Worm (Caenorhabditis elegans): ENCODE data around the gene srh-286.

The srh-286 gene

DNA sequence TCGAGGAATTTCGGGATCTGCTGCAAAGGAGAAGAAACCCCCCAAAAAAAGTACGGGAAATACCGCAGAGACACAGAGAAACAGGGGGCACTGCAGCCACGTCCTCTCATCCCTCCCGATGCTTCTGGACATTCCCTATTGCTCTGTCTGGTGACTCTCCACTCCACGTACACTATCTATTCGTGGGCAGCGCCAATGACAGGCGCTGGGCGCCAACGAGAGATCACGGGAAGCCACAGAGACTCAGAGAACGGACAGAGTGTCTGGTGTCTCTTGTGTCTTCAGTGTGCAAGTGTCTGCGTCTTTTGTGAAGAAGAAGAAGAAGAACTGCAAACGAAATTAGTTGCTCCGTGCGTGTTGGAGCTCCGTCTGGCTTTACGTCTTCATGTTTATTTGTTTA lies 13.9 kb upstream of the srh-286 start (continued):
- TF ChIP-seq isw-1 (GFP tag; IDR thresholded peaks at IDR 0.05), result peak; percentile 61
- no peak for TF ChIP-seq fkh-4 (tag; optimal IDR thresholded peaks at IDR 0.05; ENCODE audit: borderline replicate concordance)
- no peak for TF ChIP-seq nhr-12 (tag; optimal IDR thresholded peaks at IDR 0.05)
- TF ChIP-seq mef-2 (tag; optimal IDR thresholded peaks at IDR 0.05), result peak; percentile 64
- peak; percentile 59 to 92 (median 82) for TF ChIP-seq ceh-82 (tag; optimal IDR thresholded peaks at IDR 0.05)
- TF ChIP-seq lin-15B (tag; optimal IDR thresholded peaks at IDR 0.05), result peak; percentile 62
- TF ChIP-seq lin-35 (GFP tag; optimal IDR thresholded peaks at IDR 0.05), result peak; percentile 77 to 81
- peak; percentile 95 for TF ChIP-seq nhr-71 (tag; optimal IDR thresholded peaks at IDR 0.05)
- peak; percentile 63 for TF ChIP-seq nhr-90 (tag; optimal IDR thresholded peaks at IDR 0.05; ENCODE audit: poor library complexity)
- peak; percentile 19 for TF ChIP-seq sox-4 (tag; optimal IDR thresholded peaks at IDR 0.05)
- no peak for TF ChIP-seq ceh-90 (tag; optimal IDR thresholded peaks at IDR 0.05)
- no peak for TF ChIP-seq alr-1 (tag; optimal IDR thresholded peaks at IDR 0.05; ENCODE audit: borderline replicate concordance)
- peak; percentile 26 for TF ChIP-seq zip-4 (GFP tag; optimal IDR thresholded peaks at IDR 0.05)
- TF ChIP-seq jun-1 (tag; optimal IDR thresholded peaks at IDR 0.05), result peak; percentile 24
- TF ChIP-seq ceh-8 (GFP tag; optimal IDR thresholded peaks at IDR 0.05), result peak; percentile 37
- TF ChIP-seq tlp-1 (tag; optimal IDR thresholded peaks at IDR 0.05), result no peak
- no peak for TF ChIP-seq rnt-1 (tag; optimal IDR thresholded peaks at IDR 0.05)
- no peak for TF ChIP-seq ets-5 (GFP tag; IDR thresholded peaks at IDR 0.05)
- no peak for TF ChIP-seq sptf-1 (tag; optimal IDR thresholded peaks at IDR 0.05)
- TF ChIP-seq dsc-1 (tag; optimal IDR thresholded peaks at IDR 0.05), result peak; percentile 76
- TF ChIP-seq nhr-28 (tag; optimal IDR thresholded peaks at IDR 0.05), result no peak
- TF ChIP-seq ces-1 (GFP tag; optimal IDR thresholded peaks at IDR 0.05), result peak; percentile 62
- TF ChIP-seq dpl-1 (GFP tag; optimal IDR thresholded peaks at IDR 0.05), result peak; percentile 56 to 69 (median 66)
- no peak for TF ChIP-seq zag-1 (tag; optimal IDR thresholded peaks at IDR 0.05)
- peak; percentile 47 for TF ChIP-seq fkh-10 (GFP tag; optimal IDR thresholded peaks at IDR 0.05)
- no peak for TF ChIP-seq lin-39 (tag; optimal IDR thresholded peaks at IDR 0.05)
- peak; percentile 60 for TF ChIP-seq snpc-4 (tag; optimal IDR thresholded peaks at IDR 0.05)
- peak; percentile 80 for TF ChIP-seq nhr-237 (tag; optimal IDR thresholded peaks at IDR 0.05)
- no peak for TF ChIP-seq vab-15 (tag; optimal IDR thresholded peaks at IDR 0.05)
- peak; percentile 93 for TF ChIP-seq snu-23 (GFP tag; optimal IDR thresholded peaks at IDR 0.05)
- no peak for TF ChIP-seq aly-2 (tag; optimal IDR thresholded peaks at IDR 0.05)
- TF ChIP-seq unc-30 (tag; optimal IDR thresholded peaks at IDR 0.05), result no peak
- TF ChIP-seq pax-3 (tag; optimal IDR thresholded peaks at IDR 0.05), result peak; percentile 59
- peak; percentile 78 for TF ChIP-seq fos-1 (tag; optimal IDR thresholded peaks at IDR 0.05)
- TF ChIP-seq unc-130 (tag; optimal IDR thresholded peaks at IDR 0.05), result no peak
- TF ChIP-seq pqm-1 (tag; optimal IDR thresholded peaks at IDR 0.05), result no peak
- peak; percentile 31 for TF ChIP-seq elt-2 (tag; optimal IDR thresholded peaks at IDR 0.05)
- peak; percentile 84 for TF ChIP-seq mep-1 (tag; optimal IDR thresholded peaks at IDR 0.05)
- peak; percentile 18 for TF ChIP-seq F16B12.6 (tag; optimal IDR thresholded peaks at IDR 0.05)
- TF ChIP-seq hlh-17 (GFP tag; optimal IDR thresholded peaks at IDR 0.05; ENCODE audit: borderline replicate concordance), result no peak
- TF ChIP-seq nhr-19 (GFP tag; conservative IDR thresholded peaks at IDR 0.05), result peak; percentile 75
- no peak for TF ChIP-seq lir-3 (tag; optimal IDR thresholded peaks at IDR 0.05; ENCODE audit: poor library complexity)

DNA sequence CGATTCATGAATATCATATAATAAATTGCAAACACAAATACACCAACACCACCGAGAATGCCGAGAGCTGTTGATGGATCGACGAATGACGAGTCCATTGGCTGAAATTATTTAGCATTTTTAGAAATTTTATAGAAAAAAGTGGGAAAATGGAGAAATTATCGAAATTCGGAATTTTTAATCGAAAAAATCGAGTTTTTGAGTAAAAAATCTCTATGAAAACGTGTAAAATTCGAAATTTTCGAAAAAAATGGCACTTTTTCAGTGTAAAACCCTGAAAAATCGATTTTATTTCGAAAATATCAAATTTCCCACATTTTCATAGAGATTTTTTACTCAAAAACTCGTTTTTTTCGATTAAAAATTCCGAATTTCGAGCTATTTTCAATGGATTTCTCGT lies 11.9 kb upstream of the srh-286 start, which contains the start of gene tcc-1:
Gene tcc-1, minus strand, starts transcription at position 101 of the 400 bp plus-strand sequence.
- no peak for TF ChIP-seq pag-3 (tag; optimal IDR thresholded peaks at IDR 0.05; ENCODE audit: borderline replicate concordance, insufficient read depth)
- no peak for TF ChIP-seq C16A3.4 (tag; optimal IDR thresholded peaks at IDR 0.05)
- no peak for TF ChIP-seq zag-1 (tag; optimal IDR thresholded peaks at IDR 0.05)
- TF ChIP-seq nhr-20 (tag; optimal IDR thresholded peaks at IDR 0.05), result no peak
- TF ChIP-seq jun-1 (tag; optimal IDR thresholded peaks at IDR 0.05), result no peak
- TF ChIP-seq nhr-85 (tag), result no peak
- TF ChIP-seq nhr-76 (tag; optimal IDR thresholded peaks at IDR 0.05), result no peak
- TF ChIP-seq rnt-1 (tag; optimal IDR thresholded peaks at IDR 0.05), result no peak
- no peak for TF ChIP-seq lin-39 (tag; optimal IDR thresholded peaks at IDR 0.05)
- no peak for TF ChIP-seq ets-5 (GFP tag; IDR thresholded peaks at IDR 0.05)
- no peak for TF ChIP-seq irx-1 (tag; optimal IDR thresholded peaks at IDR 0.05)
- TF ChIP-seq tbx-2 (tag; optimal IDR thresholded peaks at IDR 0.05), result no peak
- TF ChIP-seq nhr-71 (tag; optimal IDR thresholded peaks at IDR 0.05), result no peak

All from whole organism, L1 larva.